Worm (Caenorhabditis elegans): ENCODE measurements around the gene K01F9.2.
A peak's percentile ranks its signal among the peaks of the same experiment; 100 is the strongest.

Gene K01F9.2

ce11 chrIII:8865294-8865766 is 11.6 kb downstream of the K01F9.2 start (continued):
- TF ChIP-seq tbp1 (GFP tag; optimal IDR thresholded peaks at IDR 0.05): peak; percentile 67
- no peak for TF ChIP-seq F39B2.1 (GFP tag; IDR thresholded peaks at IDR 0.05)
- TF ChIP-seq egl-18 (GFP tag; IDR thresholded peaks at IDR 0.05): no peak
- TF ChIP-seq B0035.1 (tag; optimal IDR thresholded peaks at IDR 0.05): peak; percentile 16
- TF ChIP-seq F23B12.7 (tag; optimal IDR thresholded peaks at IDR 0.05; ENCODE audit: insufficient read depth): no peak
- peak; percentile 74 for TF ChIP-seq gei-17 (GFP tag; optimal IDR thresholded peaks at IDR 0.05)
- peak; percentile 36; the same call in 1 of the 2 replicates for TF ChIP-seq pbrm-1 (GFP tag; IDR thresholded peaks at IDR 0.05)
- TF ChIP-seq lin-26 (GFP tag; IDR thresholded peaks at IDR 0.05): peak; percentile 74
- TF ChIP-seq dox-1 (GFP tag; IDR thresholded peaks at IDR 0.05): peak; percentile 94
- TF ChIP-seq ceh-58 (GFP tag; IDR thresholded peaks at IDR 0.05): no peak
- TF ChIP-seq zim-3 (tag; optimal IDR thresholded peaks at IDR 0.05): peak; percentile 33
- TF ChIP-seq Y53G8AR.9 (GFP tag; conservative IDR thresholded peaks at IDR 0.05): peak; percentile 83
- TF ChIP-seq hlh-12 (tag; optimal IDR thresholded peaks at IDR 0.05): no peak
- no peak for TF ChIP-seq xnd-1 (tag; optimal IDR thresholded peaks at IDR 0.05)
- no peak for TF ChIP-seq dpl-1 (GFP tag; optimal IDR thresholded peaks at IDR 0.05)
- no peak for TF ChIP-seq ccch-3 (GFP tag; optimal IDR thresholded peaks at IDR 0.05)
- no peak for TF ChIP-seq mxl-1 (tag; optimal IDR thresholded peaks at IDR 0.05)
- TF ChIP-seq Y79H2A.3 (GFP tag; conservative IDR thresholded peaks at IDR 0.05): no peak
- TF ChIP-seq D2030.7 (GFP tag; IDR thresholded peaks at IDR 0.05): no peak
- 0 out of 2 replicates have a peak, but pooled peaks have one; percentile 24 for TF ChIP-seq rcor-1 (GFP tag; IDR thresholded peaks at IDR 0.05)
- TF ChIP-seq ztf-6 (GFP tag; IDR thresholded peaks at IDR 0.05): no peak
- TF ChIP-seq B0019.2 (GFP tag; conservative IDR thresholded peaks at IDR 0.05): no peak
- TF ChIP-seq akir-1 (GFP tag; optimal IDR thresholded peaks at IDR 0.05): peak; percentile 41
- TF ChIP-seq hlh-26 (GFP tag; conservative IDR thresholded peaks at IDR 0.05): no peak
- no peak for TF ChIP-seq F55B11.4 (tag; optimal IDR thresholded peaks at IDR 0.05; ENCODE audit: borderline replicate concordance, insufficient read depth)
- peak; percentile 98 for TF ChIP-seq zfh-2 (GFP tag; conservative IDR thresholded peaks at IDR 0.05)
- no peak for TF ChIP-seq lin-35 (GFP tag; optimal IDR thresholded peaks at IDR 0.05)
- no peak for TF ChIP-seq ceh-27 (GFP tag; optimal IDR thresholded peaks at IDR 0.05)
- TF ChIP-seq B0261.1 (tag; optimal IDR thresholded peaks at IDR 0.05): no peak
- TF ChIP-seq egrh-3 (GFP tag; IDR thresholded peaks at IDR 0.05): peak; percentile 79
- TF ChIP-seq F37B4.10 (GFP tag; IDR thresholded peaks at IDR 0.05): 0 out of 2 replicates have a peak, but pooled peaks have one; percentile 82
- peak; percentile 86 for TF ChIP-seq somi-1 (GFP tag; optimal IDR thresholded peaks at IDR 0.05)
- TF ChIP-seq ztf-28 (GFP tag; IDR thresholded peaks at IDR 0.05): no peak
- TF ChIP-seq fkh-3 (tag; optimal IDR thresholded peaks at IDR 0.05): no peak
- TF ChIP-seq F57A8.1 (GFP tag; optimal IDR thresholded peaks at IDR 0.05): peak; percentile 46
- TF ChIP-seq K11D2.4 (GFP tag; IDR thresholded peaks at IDR 0.05): peak; percentile 84
- TF ChIP-seq unc-130 (GFP tag; optimal IDR thresholded peaks at IDR 0.05): peak; percentile 16
- no peak for TF ChIP-seq snpc-3.4 (tag; optimal IDR thresholded peaks at IDR 0.05)
- TF ChIP-seq dpff-1 (tag; optimal IDR thresholded peaks at IDR 0.05): no peak
- no peak for TF ChIP-seq sdz-38 (tag; optimal IDR thresholded peaks at IDR 0.05)
- TF ChIP-seq chd-7 (tag; optimal IDR thresholded peaks at IDR 0.05): peak; percentile 82
- peak; percentile 75 for TF ChIP-seq athp-1 (tag; optimal IDR thresholded peaks at IDR 0.05)
- no peak for TF ChIP-seq attf-3 (GFP tag; conservative IDR thresholded peaks at IDR 0.05)
- TF ChIP-seq C06A6.2 (GFP tag; conservative IDR thresholded peaks at IDR 0.05): peak; percentile 73
- no peak for TF ChIP-seq tbx-9 (tag; optimal IDR thresholded peaks at IDR 0.05; ENCODE audit: borderline replicate concordance)
- no peak for TF ChIP-seq sptf-2 (GFP tag; optimal IDR thresholded peaks at IDR 0.05)
- no peak for TF ChIP-seq F10E7.11 (tag; optimal IDR thresholded peaks at IDR 0.05)
- TF ChIP-seq snpc-1.3 (tag; optimal IDR thresholded peaks at IDR 0.05; ENCODE audit: insufficient read depth): no peak

Data from whole organism, young adult.